Worm (Caenorhabditis elegans) whole organism, late embryonic: ENCODE measurements around the gene vps-16.

Source experiments
- C08G9.2 ChIP-seq: sonication (generic microtip); optimal IDR thresholded peaks from 2 replicates; lab custom pipeline; 2016; ENCODE audit warnings: mild to moderate bottlenecking, missing genetic modification characterization, moderate library complexity, missing compliant biosample characterization
- C38D4.7 ChIP-seq: fragments of 200-800 bp; sonication (Bioruptor generic); optimal IDR thresholded peaks from 2 replicates; lab custom pipeline; 2018; ENCODE audit warnings: mild to moderate bottlenecking, missing genetic modification characterization, moderate library complexity, missing compliant biosample characterization
- F13H6.1 ChIP-seq: sonication (generic microtip); optimal IDR thresholded peaks from 2 replicates; lab custom pipeline; 2016; ENCODE audit warnings: missing genetic modification characterization, missing compliant biosample characterization
- K02D7.2 ChIP-seq: sonication (generic microtip); optimal IDR thresholded peaks from 2 replicates; lab custom pipeline; 2017; ENCODE audit warnings: mild to moderate bottlenecking, missing genetic modification characterization, missing compliant biosample characterization
- K09A11.1 ChIP-seq: sonication (generic microtip); optimal IDR thresholded peaks from 2 replicates; lab custom pipeline; 2017; ENCODE audit warnings: antibody characterized with exemption, mild to moderate bottlenecking, missing genetic modification characterization, missing compliant biosample characterization; ENCODE audit not compliant: insufficient read depth
- T23F11.4 ChIP-seq: fragments of 200-800 bp; sonication (Bioruptor generic); optimal IDR thresholded peaks from 2 replicates; lab custom pipeline; 2018; ENCODE audit warnings: mild to moderate bottlenecking, missing genetic modification characterization, missing compliant biosample characterization
- ahr-1 ChIP-seq: sonication (generic microtip); optimal IDR thresholded peaks from 2 replicates; lab custom pipeline; 2016; ENCODE audit warnings: missing genetic modification characterization, missing compliant biosample characterization
- ceh-14 ChIP-seq: sonication (generic microtip); optimal IDR thresholded peaks from 2 replicates; lab custom pipeline; 2016; ENCODE audit warnings: missing genotype, missing genetic modification characterization, missing compliant biosample characterization
- ceh-19 ChIP-seq: fragments of 200-800 bp; sonication (Bioruptor generic); optimal IDR thresholded peaks from 2 replicates; lab custom pipeline; 2018; ENCODE audit warnings: mild to moderate bottlenecking, missing genetic modification characterization, missing compliant biosample characterization
- ceh-2 ChIP-seq: sonication (generic microtip); optimal IDR thresholded peaks from 2 replicates; lab custom pipeline; 2016; ENCODE audit warnings: missing genotype, missing genetic modification characterization, missing compliant biosample characterization
- ceh-22 ChIP-seq: sonication (generic microtip); optimal IDR thresholded peaks from 2 replicates; lab custom pipeline; 2017; ENCODE audit warnings: missing biosample characterization, missing genetic modification characterization
- ceh-30 ChIP-seq: fragments of 150-350 bp; optimal IDR thresholded peaks from 2 replicates; lab custom pipeline; 2014; ENCODE audit warnings: missing biosample characterization, missing genetic modification characterization
- ceh-45 ChIP-seq: fragments of 200-800 bp; sonication (Bioruptor generic); IDR thresholded peaks from 2 replicates; pipeline ENCODE4 v1.3.6; 2022; ENCODE audit warnings: missing genetic modification reagents, missing genetic modification characterization, missing compliant biosample characterization
- ceh-9 ChIP-seq: sonication (generic microtip); optimal IDR thresholded peaks from 2 replicates; lab custom pipeline; 2016; ENCODE audit warnings: mild to moderate bottlenecking, missing genetic modification characterization, inconsistent platforms, missing compliant biosample characterization
- dmd-4 ChIP-seq: sonication (generic microtip); optimal IDR thresholded peaks from 2 replicates; lab custom pipeline; 2016; ENCODE audit warnings: borderline replicate concordance, missing genetic modification characterization, missing compliant biosample characterization
- dve-1 ChIP-seq: sonication (generic microtip); optimal IDR thresholded peaks from 2 replicates; lab custom pipeline; 2017; ENCODE audit warnings: antibody characterized with exemption, mild to moderate bottlenecking, missing genetic modification characterization, missing compliant biosample characterization
- elt-2 ChIP-seq: sonication (generic microtip); optimal IDR thresholded peaks from 2 replicates; lab custom pipeline; 2016; ENCODE audit warnings: missing genetic modification reagents, missing genetic modification characterization, missing compliant biosample characterization
- gmeb-2 ChIP-seq: sonication (generic microtip); optimal IDR thresholded peaks from 2 replicates; lab custom pipeline; 2016; ENCODE audit warnings: missing genetic modification characterization, inconsistent platforms, missing compliant biosample characterization
- hlh-13 ChIP-seq: fragments of 200-800 bp; sonication (Bioruptor generic); optimal IDR thresholded peaks from 2 replicates; lab custom pipeline; 2018; ENCODE audit warnings: mild to moderate bottlenecking, missing genetic modification characterization, missing compliant biosample characterization
- hlh-15 ChIP-seq: sonication (generic microtip); optimal IDR thresholded peaks from 2 replicates; lab custom pipeline; 2016; ENCODE audit warnings: missing genetic modification characterization, missing compliant biosample characterization
- hlh-6 ChIP-seq: sonication (generic microtip); optimal IDR thresholded peaks from 2 replicates; lab custom pipeline; 2016; ENCODE audit warnings: missing genotype, missing genetic modification characterization, missing compliant biosample characterization
- hlh-8 ChIP-seq: sonication (generic microtip); optimal IDR thresholded peaks from 2 replicates; lab custom pipeline; 2016; ENCODE audit warnings: missing genotype, missing genetic modification characterization, missing compliant biosample characterization
- lin-11 ChIP-seq: fragments of 200-800 bp; sonication (Bioruptor generic); optimal IDR thresholded peaks from 2 replicates; lab custom pipeline; 2018; ENCODE audit warnings: mild to moderate bottlenecking, missing genetic modification characterization, missing compliant biosample characterization
- madf-2 ChIP-seq: sonication (generic microtip); optimal IDR thresholded peaks from 2 replicates; lab custom pipeline; 2017; ENCODE audit warnings: missing genetic modification characterization, missing compliant biosample characterization
- mec-3 ChIP-seq: sonication (generic microtip); optimal IDR thresholded peaks from 2 replicates; lab custom pipeline; 2016; ENCODE audit warnings: borderline replicate concordance, missing genetic modification characterization, missing compliant biosample characterization
- nfya-1 ChIP-seq: sonication (generic microtip); optimal IDR thresholded peaks from 2 replicates; lab custom pipeline; 2017; ENCODE audit warnings: missing genetic modification characterization, mild to moderate bottlenecking, missing compliant biosample characterization, antibody characterized with exemption, moderate library complexity
- nhr-232 ChIP-seq: sonication (generic microtip); optimal IDR thresholded peaks from 2 replicates; lab custom pipeline; 2016; ENCODE audit warnings: missing genetic modification characterization, missing compliant biosample characterization
- odd-2 ChIP-seq: sonication (generic microtip); optimal IDR thresholded peaks from 2 replicates; lab custom pipeline; 2017; ENCODE audit warnings: antibody characterized with exemption, mild to moderate bottlenecking, missing genetic modification characterization, missing compliant biosample characterization
- pax-1 ChIP-seq: fragments of 150-350 bp; optimal IDR thresholded peaks from 2 replicates; lab custom pipeline; 2014; ENCODE audit warnings: missing biosample characterization, missing genetic modification characterization
- pha-2 ChIP-seq: sonication (generic microtip); optimal IDR thresholded peaks from 2 replicates; lab custom pipeline; 2017; ENCODE audit warnings: mild to moderate bottlenecking, missing genetic modification characterization, missing compliant biosample characterization
- pha-4 ChIP-seq: fragments of 150-350 bp; optimal IDR thresholded peaks from 2 replicates; lab custom pipeline; 2018; ENCODE audit warnings: missing biosample characterization, missing genetic modification reagents, missing genetic modification characterization
- pqm-1 ChIP-seq: sonication (generic microtip); optimal IDR thresholded peaks from 2 replicates; lab custom pipeline; 2016; ENCODE audit warnings: missing genetic modification characterization, missing compliant biosample characterization
- rnt-1 ChIP-seq: sonication (generic microtip); optimal IDR thresholded peaks from 2 replicates; lab custom pipeline; 2016; ENCODE audit warnings: missing genetic modification characterization, missing compliant biosample characterization
- sdc-2 ChIP-seq: sonication (generic microtip); optimal IDR thresholded peaks from 2 replicates; lab custom pipeline; 2016; ENCODE audit warnings: missing genotype, missing genetic modification characterization, missing compliant biosample characterization
- sox-4 ChIP-seq: sonication (generic microtip); optimal IDR thresholded peaks from 2 replicates; lab custom pipeline; 2017; ENCODE audit warnings: mild to moderate bottlenecking, missing genetic modification characterization, inconsistent platforms, missing compliant biosample characterization
- tbx-7 ChIP-seq: sonication (generic microtip); optimal IDR thresholded peaks from 2 replicates; lab custom pipeline; 2016; ENCODE audit warnings: missing genotype, missing genetic modification characterization, missing compliant biosample characterization
- unc-55 ChIP-seq: sonication (generic microtip); optimal IDR thresholded peaks from 2 replicates; lab custom pipeline; 2017; ENCODE audit warnings: missing biosample characterization, missing genetic modification reagents, missing genetic modification characterization
- unc-86 ChIP-seq: sonication (generic microtip); optimal IDR thresholded peaks from 2 replicates; lab custom pipeline; 2016; ENCODE audit warnings: missing genetic modification characterization, missing compliant biosample characterization

The vps-16 gene

ce11 chrIII:6420995-6421404 lies 12.0 kb upstream of the vps-16 start (continued):
- TF ChIP-seq tbx-7 (no peak), ceh-14 (tag; lab: Kevin White, UChicago) (peak; percentile 9), pax-1 (tag; lab: Kevin White, UChicago) (no peak), unc-55 (GFP tag; lab: Kevin White, UChicago) (peak; percentile 88), madf-2 (no peak), C38D4.7 (GFP tag; lab: Kevin White, UChicago) (no peak), hlh-13 (GFP tag; lab: Kevin White, UChicago) (no peak), K09A11.1 (no peak), hlh-15 (tag; lab: Kevin White, UChicago) (no peak), C08G9.2 (no peak), nhr-232 (tag; lab: Kevin White, UChicago) (no peak), pha-4 (tag; lab: Kevin White, UChicago) (no peak), unc-86 (tag; lab: Kevin White, UChicago) (no peak), hlh-6 (no peak)

- no peak for TF ChIP-seq mec-3 (tag; lab: Kevin White, UChicago)
- no peak for TF ChIP-seq F13H6.1 (tag; lab: Kevin White, UChicago)
- no peak for TF ChIP-seq pha-2 (tag; lab: Kevin White, UChicago)
These were observed 11.6 kb upstream of the vps-16 start for ce11 chrIII:6421473-6421872.

- TF ChIP-seq elt-2 (tag; lab: Kevin White, UChicago) (peak; percentile 49), madf-2 (no peak)
These were observed 11.0 kb upstream of the vps-16 start for ce11 chrIII:6421973-6422511.

ce11 chrIII:6422721-6423120 lies 10.3 kb upstream of the vps-16 start:
- no peak for TF ChIP-seq ahr-1 (tag; lab: Kevin White, UChicago)
- no peak for TF ChIP-seq ceh-19 (GFP tag; lab: Kevin White, UChicago)
- TF ChIP-seq gmeb-2 = no peak
- no peak for TF ChIP-seq K02D7.2
- no peak for TF ChIP-seq T23F11.4 (GFP tag; lab: Kevin White, UChicago)
- TF ChIP-seq K09A11.1 = no peak
- TF ChIP-seq ceh-45 (GFP tag; lab: Robert Waterston, UW) = no peak
- no peak for TF ChIP-seq sdc-2 (tag; lab: Kevin White, UChicago)
- no peak for TF ChIP-seq pax-1 (tag; lab: Kevin White, UChicago)
- no peak for TF ChIP-seq pqm-1 (tag; lab: Kevin White, UChicago)
- TF ChIP-seq dve-1 (tag; lab: Kevin White, UChicago) = no peak
- TF ChIP-seq nfya-1 (tag; lab: Kevin White, UChicago) = no peak

- TF ChIP-seq lin-11 (tag; lab: Kevin White, UChicago) (no peak), pha-2 (tag; lab: Kevin White, UChicago) (no peak), odd-2 (tag; lab: Kevin White, UChicago) (no peak), rnt-1 (tag; lab: Kevin White, UChicago) (no peak), ceh-22 (tag; lab: Kevin White, UChicago) (no peak), ceh-2 (tag; lab: Kevin White, UChicago) (no peak), sox-4 (tag; lab: Kevin White, UChicago) (no peak), pha-4 (tag; lab: Kevin White, UChicago) (no peak), nhr-232 (tag; lab: Kevin White, UChicago) (no peak), dmd-4 (tag; lab: Kevin White, UChicago) (no peak), gmeb-2 (no peak), hlh-8 (no peak), ceh-9 (tag; lab: Kevin White, UChicago) (no peak), unc-86 (tag; lab: Kevin White, UChicago) (no peak), ceh-30 (tag; lab: Kevin White, UChicago) (no peak)
These were observed 5.8 kb upstream of the vps-16 start, which contains the start of gene C05D11.8 for ce11 chrIII:6427205-6427604. Gene C05D11.8, minus strand, starts transcription at chrIII:6427305.
